Worm (Caenorhabditis elegans): ENCODE data around the gene prp-21.

DNA sequence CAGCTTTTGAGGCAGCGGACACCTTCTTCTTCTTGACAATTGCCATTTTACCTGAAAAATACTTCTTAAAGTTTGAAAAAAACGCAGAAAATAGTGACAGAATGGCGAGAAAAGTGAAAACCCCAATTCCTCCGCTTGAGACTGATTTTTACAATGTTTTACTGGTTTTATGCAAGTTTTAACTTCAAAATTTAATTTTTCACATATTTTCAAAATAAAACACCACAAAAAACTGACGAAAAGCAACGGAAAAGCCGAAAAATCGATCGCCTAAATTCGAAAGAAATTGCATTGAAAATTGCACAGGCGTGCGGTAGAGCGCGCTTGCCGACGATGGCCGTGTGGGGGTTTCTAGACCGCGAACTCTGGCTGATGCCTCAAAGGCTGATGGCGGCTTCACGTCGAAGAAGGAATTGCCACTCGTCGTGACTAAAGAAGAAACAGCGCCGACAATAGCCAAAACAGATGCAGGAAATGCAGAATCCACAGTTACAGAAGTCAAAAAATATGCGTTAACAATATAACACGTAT, 8.7 kb upstream of the prp-21 start, which contains the start of gene nsun-1:
- TF ChIP-seq elt-4 (tag; optimal IDR thresholded peaks at IDR 0.05): no peak
- TF ChIP-seq dve-1 (tag; optimal IDR thresholded peaks at IDR 0.05): no peak
- peak; percentile 58 for TF ChIP-seq lim-6 (tag; optimal IDR thresholded peaks at IDR 0.05)
- no peak for TF ChIP-seq nhr-11 (tag; optimal IDR thresholded peaks at IDR 0.05)
